Fruit fly (Drosophila melanogaster): Measurements from ENCODE around the gene CG6683.

The CG6683 gene

dm6 chr3L:8525691-8526421 is 11.1 kb upstream of the CG6683 start (continued):
- TF ChIP-seq grau (tag; optimal IDR thresholded peaks at IDR 0.05) (peak; percentile 62), CG11504 (tag; optimal IDR thresholded peaks at IDR 0.05) (no peak), CG32767 (GFP tag; IDR thresholded peaks at IDR 0.05) (no peak), CG9817 (tag; optimal IDR thresholded peaks at IDR 0.05) (peak; percentile 29), Hey (tag; optimal IDR thresholded peaks at IDR 0.05) (no peak), MBD-R2 (GFP tag; IDR thresholded peaks at IDR 0.05) (no peak), CG14667 (GFP tag; IDR thresholded peaks at IDR 0.05) (no peak), Mrtf (GFP tag; IDR thresholded peaks at IDR 0.05) (no peak), ewg (GFP tag; optimal IDR thresholded peaks at IDR 0.05) (no peak), CG11723 (GFP tag; optimal IDR thresholded peaks at IDR 0.05) (peak; percentile 7), pb (GFP tag; optimal IDR thresholded peaks at IDR 0.05) (no peak), zen (tag; optimal IDR thresholded peaks at IDR 0.05) (no peak), aop (GFP tag; IDR thresholded peaks at IDR 0.05) (no peak), CG14441 (GFP tag; IDR thresholded peaks at IDR 0.05) (0 out of 2 replicates have a peak, but pooled peaks have one; percentile 6), en (GFP tag; optimal IDR thresholded peaks at IDR 0.05) (no peak), az2 (GFP tag; optimal IDR thresholded peaks at IDR 0.05) (peak; percentile 15), fu2 (GFP tag; optimal IDR thresholded peaks at IDR 0.05) (peak; percentile 5), CG12942 (GFP tag; optimal IDR thresholded peaks at IDR 0.05) (no peak), CG8765 (GFP tag; IDR thresholded peaks at IDR 0.05) (no peak), CG34224 (GFP tag; IDR thresholded peaks at IDR 0.05; ENCODE audit: partially characterized antibody) (no peak), hth (optimal IDR thresholded peaks at IDR 0.05) (no peak), Lpt (GFP tag; optimal IDR thresholded peaks at IDR 0.05) (no peak), kay (GFP tag; optimal IDR thresholded peaks at IDR 0.05) (peak; percentile 23), CG8924 (tag; optimal IDR thresholded peaks at IDR 0.05) (peak; percentile 11), CG2712 (tag; optimal IDR thresholded peaks at IDR 0.05) (peak; percentile 22), CG17361 (GFP tag; IDR thresholded peaks at IDR 0.05) (peak; percentile 53; the same call in 2 of the 3 replicates), Dad (GFP tag; optimal IDR thresholded peaks at IDR 0.05) (no peak), CG12219 (GFP tag; optimal IDR thresholded peaks at IDR 0.05) (no peak), pfk (GFP tag; optimal IDR thresholded peaks at IDR 0.05) (no peak), ftz-f1 (GFP tag; optimal IDR thresholded peaks at IDR 0.05) (no peak), CHES-1-like (GFP tag; optimal IDR thresholded peaks at IDR 0.05) (peak; percentile 23), Ets97D (GFP tag; optimal IDR thresholded peaks at IDR 0.05) (no peak), ind (GFP tag; optimal IDR thresholded peaks at IDR 0.05) (peak; percentile 46), chif (GFP tag; optimal IDR thresholded peaks at IDR 0.05) (no peak), CG6791 (GFP tag; IDR thresholded peaks at IDR 0.05; ENCODE audit: partially characterized antibody) (no peak), CG14710 (tag; optimal IDR thresholded peaks at IDR 0.05) (no peak), trh (GFP tag; optimal IDR thresholded peaks at IDR 0.05) (no peak), CG8359 (GFP tag; optimal IDR thresholded peaks at IDR 0.05; ENCODE audit: borderline replicate concordance) (peak; percentile 17), Side (GFP tag; optimal IDR thresholded peaks at IDR 0.05) (peak; percentile 51), CG7745 (tag; optimal IDR thresholded peaks at IDR 0.05) (no peak), CG9437 (GFP tag; optimal IDR thresholded peaks at IDR 0.05) (peak; percentile 19), caup (GFP tag; optimal IDR thresholded peaks at IDR 0.05; ENCODE audit: severe bottlenecking) (peak; percentile 22), CG30431 (GFP tag; optimal IDR thresholded peaks at IDR 0.05) (no peak), nerfin-2 (GFP tag; IDR thresholded peaks at IDR 0.05; ENCODE audit: partially characterized antibody) (no peak), bowl (GFP tag; IDR thresholded peaks at IDR 0.05) (no peak), Mad (GFP tag; optimal IDR thresholded peaks at IDR 0.05) (no peak), H15 (GFP tag; IDR thresholded peaks at IDR 0.05) (no peak), Nf-YA (GFP tag; IDR thresholded peaks at IDR 0.05) (no peak), CG15514 (GFP tag; optimal IDR thresholded peaks at IDR 0.05) (peak; percentile 24), ara (GFP tag; IDR thresholded peaks at IDR 0.05) (0 out of 2 replicates have a peak, but pooled peaks have one; percentile 25)
